Worm (Caenorhabditis elegans) whole organism, late embryonic: Measurements from ENCODE around the gene tag-266.

Experiments used
- ceh-24 ChIP-seq: sonication (generic microtip); optimal IDR thresholded peaks from 2 replicates; lab custom pipeline; 2016; ENCODE audit warnings: mild to moderate bottlenecking, missing genetic modification characterization, missing compliant biosample characterization
- ceh-6 ChIP-seq: fragments of 200-800 bp; sonication (Bioruptor generic); optimal IDR thresholded peaks from 2 replicates; lab custom pipeline; 2018; ENCODE audit warnings: mild to moderate bottlenecking, missing genetic modification characterization, missing compliant biosample characterization
- dve-1 ChIP-seq: sonication (generic microtip); optimal IDR thresholded peaks from 2 replicates; lab custom pipeline; 2017; ENCODE audit warnings: antibody characterized with exemption, mild to moderate bottlenecking, missing genetic modification characterization, missing compliant biosample characterization
- eyg-1 ChIP-seq: sonication (generic microtip); optimal IDR thresholded peaks from 2 replicates; lab custom pipeline; 2016; ENCODE audit warnings: missing genotype, missing genetic modification characterization, missing compliant biosample characterization
- pqm-1 ChIP-seq: sonication (generic microtip); optimal IDR thresholded peaks from 2 replicates; lab custom pipeline; 2016; ENCODE audit warnings: missing genetic modification characterization, missing compliant biosample characterization
- zip-5 ChIP-seq: sonication (generic microtip); optimal IDR thresholded peaks from 2 replicates; lab custom pipeline; 2016; ENCODE audit warnings: missing genetic modification characterization, missing compliant biosample characterization

DNA sequence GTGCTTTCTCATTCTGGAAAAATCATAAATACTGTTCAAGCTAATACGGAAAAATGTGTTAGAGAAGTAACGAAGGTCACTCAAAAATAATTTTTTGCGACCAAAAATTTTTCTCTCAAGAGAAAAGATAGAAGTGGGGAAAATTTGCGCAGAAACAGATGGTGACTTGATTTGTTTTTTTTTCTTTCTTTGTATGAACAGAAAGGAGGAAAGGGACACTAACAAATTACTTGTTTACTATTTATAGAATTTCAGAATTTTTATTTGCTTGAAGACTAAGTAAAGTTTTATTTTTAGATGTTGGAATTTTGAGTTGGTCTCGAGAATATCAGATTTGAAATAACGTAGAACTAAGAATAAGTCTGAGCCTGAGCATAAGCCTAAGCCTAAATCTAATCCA is 43.3 kb upstream of the tag-266 start, which contains the start of gene W02B3.4:
- no peak for TF ChIP-seq zip-5 (tag; lab: Kevin White, UChicago)
- TF ChIP-seq eyg-1 (tag; lab: Kevin White, UChicago), result no peak
- no peak for TF ChIP-seq pqm-1 (tag; lab: Kevin White, UChicago)
- TF ChIP-seq ceh-6 (GFP tag; lab: Kevin White, UChicago), result no peak
- no peak for TF ChIP-seq dve-1
- TF ChIP-seq ceh-24 (tag; lab: Kevin White, UChicago), result no peak
